Worm (Caenorhabditis elegans) whole organism, late embryonic: ENCODE measurements around the gene F26G1.3.

Experiments used
- ceh-14 ChIP-seq: sonication (generic microtip); optimal IDR thresholded peaks from 2 replicates; lab custom pipeline; 2016; ENCODE audit warnings: missing genotype, missing genetic modification characterization, missing compliant biosample characterization
- ceh-22 ChIP-seq: sonication (generic microtip); optimal IDR thresholded peaks from 2 replicates; lab custom pipeline; 2017; ENCODE audit warnings: missing biosample characterization, missing genetic modification characterization
- ceh-9 ChIP-seq: sonication (generic microtip); optimal IDR thresholded peaks from 2 replicates; lab custom pipeline; 2016; ENCODE audit warnings: mild to moderate bottlenecking, missing genetic modification characterization, inconsistent platforms, missing compliant biosample characterization
- ets-4 ChIP-seq: sonication (generic microtip); optimal IDR thresholded peaks from 2 replicates; lab custom pipeline; 2016; ENCODE audit warnings: missing genetic modification characterization, missing compliant biosample characterization
- fax-1 ChIP-seq: sonication (generic microtip); optimal IDR thresholded peaks from 2 replicates; lab custom pipeline; 2016; ENCODE audit warnings: missing genotype, missing genetic modification characterization, missing compliant biosample characterization
- fkh-10 ChIP-seq: fragments of 150-350 bp; optimal IDR thresholded peaks from 2 replicates; lab custom pipeline; 2014; ENCODE audit warnings: missing biosample characterization, missing genetic modification reagents, missing genetic modification characterization
- hlh-30 ChIP-seq: sonication (generic microtip); optimal IDR thresholded peaks from 2 replicates; lab custom pipeline; 2017; ENCODE audit warnings: antibody characterized with exemption, missing genetic modification characterization, missing compliant biosample characterization; ENCODE audit not compliant: insufficient read depth
- pag-3 ChIP-seq: sonication (generic microtip); optimal IDR thresholded peaks from 2 replicates; lab custom pipeline; 2016; ENCODE audit warnings: missing compliant biosample characterization, missing genetic modification characterization, borderline replicate concordance
- unc-86 ChIP-seq: sonication (generic microtip); optimal IDR thresholded peaks from 2 replicates; lab custom pipeline; 2016; ENCODE audit warnings: missing genetic modification characterization, missing compliant biosample characterization

- TF ChIP-seq hlh-30 (tag; lab: Kevin White, UChicago) = no peak
- TF ChIP-seq ets-4 (tag; lab: Kevin White, UChicago) = no peak
- no peak for TF ChIP-seq ceh-9 (tag; lab: Kevin White, UChicago)
- no peak for TF ChIP-seq fax-1 (tag; lab: Kevin White, UChicago)
- no peak for TF ChIP-seq fkh-10 (GFP tag; lab: Kevin White, UChicago)
- TF ChIP-seq ceh-14 (tag; lab: Kevin White, UChicago) = no peak
- no peak for TF ChIP-seq unc-86 (tag; lab: Kevin White, UChicago)
- no peak for TF ChIP-seq ceh-22
- TF ChIP-seq pag-3 (tag; lab: Kevin White, UChicago) = no peak
Measured at ce11 chrII:4771282-4771681, 12.7 kb downstream of the F26G1.3 start, which contains the start of gene F26G1.5.
